Fruit fly (Drosophila melanogaster): ENCODE measurements around the gene CG5131.

dm6 chr2L:17436500-17436899 lies 47.8 kb upstream of the CG5131 start, which contains the start of gene CG33928:
- TF ChIP-seq nerfin-1 (tag; optimal IDR thresholded peaks at IDR 0.05) = no peak
- no peak for TF ChIP-seq Atf3 (GFP tag; optimal IDR thresholded peaks at IDR 0.05)
- TF ChIP-seq nmo (GFP tag; optimal IDR thresholded peaks at IDR 0.05) = no peak
- no peak for TF ChIP-seq Gug (GFP tag; IDR thresholded peaks at IDR 0.05)
- no peak for TF ChIP-seq CG16779 (GFP tag; IDR thresholded peaks at IDR 0.05)
- no peak for TF ChIP-seq TFAM (GFP tag; optimal IDR thresholded peaks at IDR 0.05)
- no peak for TF ChIP-seq Drgx (GFP tag; IDR thresholded peaks at IDR 0.05)
- no peak for TF ChIP-seq chif (GFP tag; optimal IDR thresholded peaks at IDR 0.05)
- no peak for TF ChIP-seq bcd (GFP tag; optimal IDR thresholded peaks at IDR 0.05)
